Fruit fly (Drosophila melanogaster): ENCODE results near the gene CG31370.

The CG31370 gene

DNA sequence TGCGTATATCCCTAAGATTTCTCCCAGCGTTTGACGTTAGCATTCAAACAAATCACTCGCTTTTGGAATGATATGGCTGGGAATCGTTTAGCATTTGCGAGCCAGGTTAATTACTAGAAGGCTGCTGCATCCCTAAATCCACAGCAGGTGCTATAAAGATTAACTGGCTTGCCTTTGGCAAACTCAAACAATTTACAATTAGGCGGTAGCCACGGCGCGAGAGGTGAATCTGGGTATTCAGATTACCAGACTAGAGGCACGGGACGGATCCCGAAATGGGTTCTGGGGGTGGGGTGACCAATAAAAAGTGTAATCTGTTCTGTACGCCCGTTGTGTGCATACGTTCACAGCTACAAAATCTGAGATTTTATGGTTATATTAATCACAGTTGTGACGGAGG lies 21.1 kb upstream of the CG31370 start, which contains the start of gene CG11892 (continued):
- TF ChIP-seq CG9215 (GFP tag; IDR thresholded peaks at IDR 0.05) (no peak), odd (GFP tag; optimal IDR thresholded peaks at IDR 0.05) (peak; percentile 66), Ets65A (GFP tag) (peak; percentile 88), CG6654 (GFP tag; optimal IDR thresholded peaks at IDR 0.05) (no peak), cwo (GFP tag; optimal IDR thresholded peaks at IDR 0.05) (peak; percentile 54), PHDP (tag; optimal IDR thresholded peaks at IDR 0.05) (peak; percentile 58), CG11456 (GFP tag; IDR thresholded peaks at IDR 0.05) (no peak), NC2β (GFP tag; optimal IDR thresholded peaks at IDR 0.05) (no peak), tap (tag; optimal IDR thresholded peaks at IDR 0.05) (peak; percentile 52), CG18619 (GFP tag; optimal IDR thresholded peaks at IDR 0.05) (peak; percentile 46), Asciz (GFP tag; optimal IDR thresholded peaks at IDR 0.05) (peak; percentile 42), Trl (optimal IDR thresholded peaks at IDR 0.05) (no peak), Trl (GFP tag; optimal IDR thresholded peaks at IDR 0.05) (no peak), Ptx1 (GFP tag; IDR thresholded peaks at IDR 0.05) (no peak), fd64A (GFP tag; optimal IDR thresholded peaks at IDR 0.05) (peak; percentile 19), CG6854 (GFP tag; optimal IDR thresholded peaks at IDR 0.05) (peak; percentile 40), HmgZ (tag; optimal IDR thresholded peaks at IDR 0.05) (peak; percentile 32), CG3407 (GFP tag; optimal IDR thresholded peaks at IDR 0.05) (peak; percentile 42), h (optimal IDR thresholded peaks at IDR 0.05) (no peak), ro (GFP tag; IDR thresholded peaks at IDR 0.05) (no peak), lbe (GFP tag; optimal IDR thresholded peaks at IDR 0.05) (no peak), Dbx (GFP tag; IDR thresholded peaks at IDR 0.05) (no peak), ranshi (GFP tag; IDR thresholded peaks at IDR 0.05) (no peak), Myb (GFP tag; optimal IDR thresholded peaks at IDR 0.05) (no peak), CG12104 (GFP tag; optimal IDR thresholded peaks at IDR 0.05) (peak; percentile 38), ssp (GFP tag; IDR thresholded peaks at IDR 0.05) (no peak), CG10147 (GFP tag; optimal IDR thresholded peaks at IDR 0.05) (peak; percentile 27), bowl (GFP tag; IDR thresholded peaks at IDR 0.05) (no peak), CG10366 (GFP tag; IDR thresholded peaks at IDR 0.05) (no peak), disco-r (GFP tag; optimal IDR thresholded peaks at IDR 0.05) (no peak), CG3995 (GFP tag; optimal IDR thresholded peaks at IDR 0.05) (no peak), wek (GFP tag; optimal IDR thresholded peaks at IDR 0.05) (peak; percentile 49), tna (GFP tag; IDR thresholded peaks at IDR 0.05; ENCODE audit: partially characterized antibody) (no peak), gcm2 (GFP tag; optimal IDR thresholded peaks at IDR 0.05) (no peak), lab (GFP tag; optimal IDR thresholded peaks at IDR 0.05) (peak; percentile 83), CG18262 (tag; optimal IDR thresholded peaks at IDR 0.05) (no peak), caup (GFP tag; optimal IDR thresholded peaks at IDR 0.05; ENCODE audit: severe bottlenecking) (peak; percentile 58), CG7928 (GFP tag; optimal IDR thresholded peaks at IDR 0.05) (peak; percentile 45), CG4707 (GFP tag; optimal IDR thresholded peaks at IDR 0.05) (peak; percentile 39), Mrtf (GFP tag; IDR thresholded peaks at IDR 0.05) (no peak), z (GFP tag; IDR thresholded peaks at IDR 0.05) (no peak), Tbp (GFP tag; optimal IDR thresholded peaks at IDR 0.05) (no peak), Rfx (GFP tag; IDR thresholded peaks at IDR 0.05) (0 out of 2 replicates have a peak, but pooled peaks have one; percentile 15), CG2202 (tag; optimal IDR thresholded peaks at IDR 0.05) (no peak), NfI (GFP tag; optimal IDR thresholded peaks at IDR 0.05) (peak; percentile 41), CG10462 (GFP tag; optimal IDR thresholded peaks at IDR 0.05) (no peak), btn (GFP tag; optimal IDR thresholded peaks at IDR 0.05) (no peak), gce (GFP tag; IDR thresholded peaks at IDR 0.05) (no peak), bab2 (GFP tag; optimal IDR thresholded peaks at IDR 0.05) (no peak), grn (GFP tag; optimal IDR thresholded peaks at IDR 0.05) (no peak), hth (optimal IDR thresholded peaks at IDR 0.05) (no peak), CG2678 (tag; optimal IDR thresholded peaks at IDR 0.05) (peak; percentile 65), CG5180 (GFP tag; optimal IDR thresholded peaks at IDR 0.05) (peak; percentile 33)

All from whole organism, embryonic.